Worm (Caenorhabditis elegans): ENCODE measurements around the gene M03A8.3.

ce11 chrX:6806463-6806862 lies 6.6 kb downstream of the M03A8.3 start, which contains the start of gene atg-2:
- TF ChIP-seq mef-2 (tag; optimal IDR thresholded peaks at IDR 0.05) (no peak), aha-1 (tag; optimal IDR thresholded peaks at IDR 0.05) (no peak), vab-15 (tag; optimal IDR thresholded peaks at IDR 0.05) (no peak), hlh-17 (GFP tag; optimal IDR thresholded peaks at IDR 0.05; ENCODE audit: borderline replicate concordance) (no peak), nhr-71 (tag; optimal IDR thresholded peaks at IDR 0.05) (no peak), ama-1 (optimal IDR thresholded peaks at IDR 0.05) (no peak), unc-62 (GFP tag; optimal IDR thresholded peaks at IDR 0.05) (no peak), zag-1 (tag; optimal IDR thresholded peaks at IDR 0.05) (no peak), ztf-11 (tag; optimal IDR thresholded peaks at IDR 0.05) (no peak)
